Fruit fly (Drosophila melanogaster) whole organism, embryonic: ENCODE results near the gene CG9643.
A peak's percentile ranks its signal among the peaks of the same experiment; 100 is the strongest.

ENCODE experiments used
- BEAF-32 ChIP-seq: fragments of 200-800 bp; sonication (Bioruptor generic); optimal IDR thresholded peaks from 3 replicates; lab custom pipeline; 2017; ENCODE audit warnings: missing biosample characterization, missing genetic modification characterization, mild to moderate bottlenecking, moderate library complexity, missing genetic modification reagents
- CG11504 ChIP-seq: fragments of 200-800 bp; sonication (Bioruptor generic); optimal IDR thresholded peaks from 3 replicates; lab custom pipeline; 2019; ENCODE audit warnings: missing biosample characterization, mild to moderate bottlenecking, missing genetic modification characterization, moderate library complexity
- CG12071 ChIP-seq: fragments of 200-800 bp; sonication (Bioruptor generic); optimal IDR thresholded peaks from 3 replicates; lab custom pipeline; 2018; ENCODE audit warnings: missing biosample characterization, mild to moderate bottlenecking, missing genetic modification characterization
- CG12236 ChIP-seq: fragments of 200-800 bp; sonication (Bioruptor generic); optimal IDR thresholded peaks from 2 replicates; lab custom pipeline; 2016; ENCODE audit warnings: missing biosample characterization, missing genetic modification characterization
- CG12391 ChIP-seq: fragments of 200-800 bp; sonication (Bioruptor generic); optimal IDR thresholded peaks from 3 replicates; lab custom pipeline; 2018; ENCODE audit warnings: missing biosample characterization, mild to moderate bottlenecking, missing genetic modification characterization, moderate library complexity
- CG12744 ChIP-seq: fragments of 200-800 bp; sonication (Bioruptor generic); optimal IDR thresholded peaks from 2 replicates; lab custom pipeline; 2016; ENCODE audit warnings: missing biosample characterization, missing genetic modification characterization
- CG12942 ChIP-seq: fragments of 200-800 bp; sonication (Bioruptor generic); optimal IDR thresholded peaks from 3 replicates; lab custom pipeline; 2016; ENCODE audit warnings: missing biosample characterization, missing genetic modification characterization
- CG13123 ChIP-seq: fragments of 200-800 bp; sonication (Bioruptor generic); optimal IDR thresholded peaks from 2 replicates; lab custom pipeline; 2016; ENCODE audit warnings: missing biosample characterization, missing genetic modification characterization
- CG13894 ChIP-seq: fragments of 200-800 bp; sonication (Bioruptor generic); optimal IDR thresholded peaks from 3 replicates; lab custom pipeline; 2018; ENCODE audit warnings: missing biosample characterization, mild to moderate bottlenecking, missing genetic modification characterization, moderate library complexity
- CG15269 ChIP-seq: fragments of 200-800 bp; sonication (Bioruptor generic); optimal IDR thresholded peaks from 2 replicates; lab custom pipeline; 2018; ENCODE audit warnings: missing biosample characterization, mild to moderate bottlenecking, missing genetic modification characterization, moderate library complexity
- CG15479 ChIP-seq: fragments of 200-800 bp; sonication (Bioruptor generic); optimal IDR thresholded peaks from 3 replicates; lab custom pipeline; 2019; ENCODE audit warnings: missing biosample characterization, mild to moderate bottlenecking, missing genetic modification characterization, moderate library complexity
- CG15514 ChIP-seq: fragments of 200-800 bp; sonication (Bioruptor generic); optimal IDR thresholded peaks from 3 replicates; lab custom pipeline; 2017; ENCODE audit warnings: missing biosample characterization, missing genetic modification characterization, mild to moderate bottlenecking, moderate library complexity, missing genetic modification reagents
- CG1792 ChIP-seq: fragments of 200-800 bp; sonication (Bioruptor generic); optimal IDR thresholded peaks from 2 replicates; lab custom pipeline; 2016; ENCODE audit warnings: missing biosample characterization, missing genetic modification characterization
- CG18619 ChIP-seq: fragments of 200-800 bp; sonication (Bioruptor generic); optimal IDR thresholded peaks from 3 replicates; lab custom pipeline; 2017; ENCODE audit warnings: missing biosample characterization, mild to moderate bottlenecking, missing genetic modification characterization
- CG18764 ChIP-seq: fragments of 200-800 bp; sonication (Bioruptor generic); optimal IDR thresholded peaks from 3 replicates; lab custom pipeline; 2016; ENCODE audit warnings: missing biosample characterization, missing genetic modification characterization
- CG33213 ChIP-seq: fragments of 200-800 bp; sonication (Bioruptor generic); optimal IDR thresholded peaks from 3 replicates; lab custom pipeline; 2016; ENCODE audit warnings: missing biosample characterization, missing genetic modification characterization
- CG3995 ChIP-seq: fragments of 200-800 bp; sonication (Bioruptor generic); optimal IDR thresholded peaks from 3 replicates; lab custom pipeline; 2016; ENCODE audit warnings: missing biosample characterization, missing genetic modification characterization
- CG6175 ChIP-seq: fragments of 200-800 bp; sonication (Bioruptor generic); IDR thresholded peaks from 3 replicates; pipeline ENCODE4 v1.3.6; 2022; ENCODE audit warnings: missing biosample characterization, missing genetic modification characterization
- CG7271 ChIP-seq: fragments of 200-800 bp; sonication (Bioruptor generic); optimal IDR thresholded peaks from 2 replicates; lab custom pipeline; 2018; ENCODE audit warnings: missing biosample characterization, mild to moderate bottlenecking, missing genetic modification characterization, moderate library complexity
- CG9876 ChIP-seq: fragments of 200-800 bp; sonication (Bioruptor generic); optimal IDR thresholded peaks from 2 replicates; lab custom pipeline; 2016; ENCODE audit warnings: missing biosample characterization, missing genetic modification characterization
- Chrac-16 ChIP-seq: fragments of 200-800 bp; sonication (Bioruptor generic); optimal IDR thresholded peaks from 3 replicates; lab custom pipeline; 2016; ENCODE audit warnings: missing biosample characterization, missing genetic modification characterization
- Doc2 ChIP-seq: fragments of 200-800 bp; sonication (Bioruptor generic); IDR thresholded peaks from 2 replicates; pipeline ENCODE4 v1.3.6; 2022; ENCODE audit warnings: missing biosample characterization, missing genetic modification characterization
- Drgx ChIP-seq: fragments of 200-800 bp; sonication (Bioruptor generic); IDR thresholded peaks from 2 replicates; pipeline ENCODE4 v1.3.6; 2022; ENCODE audit warnings: missing biosample characterization, missing genetic modification characterization
- Mad ChIP-seq: fragments of 200-800 bp; sonication (Bioruptor generic); optimal IDR thresholded peaks from 2 replicates; lab custom pipeline; 2016; ENCODE audit warnings: missing biosample characterization, missing genetic modification characterization
- Max ChIP-seq: fragments of 200-800 bp; sonication (Bioruptor generic); optimal IDR thresholded peaks from 2 replicates; lab custom pipeline; 2016; ENCODE audit warnings: missing biosample characterization, mild to moderate bottlenecking, missing genetic modification characterization
- Pdp1 ChIP-seq, 2 experiments: fragments of 200-800 bp; sonication (Bioruptor generic); optimal IDR thresholded peaks; 3 replicates each; lab custom pipeline; 2016; ENCODE audit warnings: missing biosample characterization in 2 of 2, missing genetic modification characterization in 2 of 2, mild to moderate bottlenecking in 1 of 2, moderate library complexity in 1 of 2
- Rfx ChIP-seq: fragments of 200-800 bp; sonication (Bioruptor generic); IDR thresholded peaks from 2 replicates; pipeline ENCODE4 v1.3.6; 2022; ENCODE audit warnings: missing biosample characterization, missing genetic modification characterization
- Sox102F ChIP-seq: fragments of 200-800 bp; sonication (Bioruptor generic); optimal IDR thresholded peaks from 2 replicates; lab custom pipeline; 2018; ENCODE audit warnings: missing biosample characterization, mild to moderate bottlenecking, missing genetic modification characterization, moderate library complexity
- Stat92E ChIP-seq, 3 experiments: fragments of >200 bp in 2 of 3; fragments of 200-800 bp in 1 of 3; sonication (Bioruptor generic) in 1 of 3; optimal IDR thresholded peaks; 2 replicates each; lab custom pipeline; 2017 to 2019; ENCODE audit warnings: missing biosample characterization in 3 of 3, missing genetic modification characterization in 3 of 3, mild to moderate bottlenecking in 1 of 3, moderate library complexity in 1 of 3
- bowl ChIP-seq: fragments of 200-800 bp; sonication (Bioruptor generic); IDR thresholded peaks from 2 replicates; pipeline ENCODE4 v1.3.6; 2022; ENCODE audit warnings: missing biosample characterization, missing genetic modification characterization
- cas ChIP-seq: fragments of 200-800 bp; sonication (Bioruptor generic); IDR thresholded peaks from 2 replicates; pipeline ENCODE4 v1.3.6; 2022; ENCODE audit warnings: missing biosample characterization, missing genetic modification characterization
- cato ChIP-seq: fragments of 200-800 bp; sonication (Bioruptor generic); optimal IDR thresholded peaks from 2 replicates; lab custom pipeline; 2016; ENCODE audit warnings: missing biosample characterization, missing genetic modification characterization, borderline replicate concordance
- dati ChIP-seq: fragments of 200-800 bp; sonication (Bioruptor generic); IDR thresholded peaks from 2 replicates; pipeline ENCODE4 v1.3.6; 2022; ENCODE audit warnings: missing biosample characterization, missing genetic modification characterization
- fd102C ChIP-seq: fragments of 200-800 bp; sonication (Bioruptor generic); optimal IDR thresholded peaks from 2 replicates; lab custom pipeline; 2018; ENCODE audit warnings: missing biosample characterization, mild to moderate bottlenecking, missing genetic modification characterization, moderate library complexity
- gcm2 ChIP-seq: fragments of 200-800 bp; sonication (Bioruptor generic); optimal IDR thresholded peaks from 2 replicates; lab custom pipeline; 2016; ENCODE audit warnings: missing biosample characterization, missing genetic modification characterization
- grn ChIP-seq: fragments of 200-800 bp; sonication (Bioruptor generic); optimal IDR thresholded peaks from 3 replicates; lab custom pipeline; 2017; ENCODE audit warnings: missing biosample characterization, missing genetic modification characterization
- luna ChIP-seq: fragments of 200-800 bp; sonication (Bioruptor generic); optimal IDR thresholded peaks from 2 replicates; lab custom pipeline; 2016; ENCODE audit warnings: missing biosample characterization, missing genetic modification characterization
- odd ChIP-seq: fragments of 200-800 bp; sonication (Bioruptor generic); optimal IDR thresholded peaks from 2 replicates; lab custom pipeline; 2017; ENCODE audit warnings: missing biosample characterization, mild to moderate bottlenecking, missing genetic modification characterization
- run ChIP-seq: fragments of 200-800 bp; sonication (Bioruptor generic); optimal IDR thresholded peaks from 3 replicates; lab custom pipeline; 2018; ENCODE audit warnings: missing biosample characterization, mild to moderate bottlenecking, missing genetic modification characterization
- seq ChIP-seq: fragments of 200-800 bp; sonication (Bioruptor generic); IDR thresholded peaks from 2 replicates; pipeline ENCODE4 v1.3.6; 2022; ENCODE audit warnings: missing biosample characterization, missing genetic modification characterization
- shn ChIP-seq: fragments of 200-800 bp; sonication (Bioruptor generic); optimal IDR thresholded peaks from 3 replicates; lab custom pipeline; 2016; ENCODE audit warnings: missing biosample characterization, missing genetic modification characterization
- tio ChIP-seq: fragments of 200-800 bp; sonication (Bioruptor generic); optimal IDR thresholded peaks from 2 replicates; lab custom pipeline; 2017; ENCODE audit warnings: missing biosample characterization, missing genetic modification characterization, inconsistent platforms
- tna ChIP-seq: fragments of 200-800 bp; sonication (Bioruptor generic); IDR thresholded peaks from 2 replicates; pipeline ENCODE4 v1.3.6; 2022; ENCODE audit warnings: missing biosample characterization, missing genetic modification characterization; ENCODE audit not compliant: partially characterized antibody
- vnd ChIP-seq: fragments of 200-800 bp; sonication (Bioruptor generic); IDR thresholded peaks from 3 replicates; pipeline ENCODE4 v1.3.6; 2022; ENCODE audit warnings: missing biosample characterization, missing genetic modification characterization; ENCODE audit not compliant: partially characterized antibody
- zen2 ChIP-seq: fragments of 200-800 bp; sonication (Bioruptor generic); IDR thresholded peaks from 3 replicates; pipeline ENCODE4 v1.3.6; 2022; ENCODE audit warnings: missing biosample characterization, missing genetic modification characterization; ENCODE audit not compliant: partially characterized antibody

CG9643 gene

DNA sequence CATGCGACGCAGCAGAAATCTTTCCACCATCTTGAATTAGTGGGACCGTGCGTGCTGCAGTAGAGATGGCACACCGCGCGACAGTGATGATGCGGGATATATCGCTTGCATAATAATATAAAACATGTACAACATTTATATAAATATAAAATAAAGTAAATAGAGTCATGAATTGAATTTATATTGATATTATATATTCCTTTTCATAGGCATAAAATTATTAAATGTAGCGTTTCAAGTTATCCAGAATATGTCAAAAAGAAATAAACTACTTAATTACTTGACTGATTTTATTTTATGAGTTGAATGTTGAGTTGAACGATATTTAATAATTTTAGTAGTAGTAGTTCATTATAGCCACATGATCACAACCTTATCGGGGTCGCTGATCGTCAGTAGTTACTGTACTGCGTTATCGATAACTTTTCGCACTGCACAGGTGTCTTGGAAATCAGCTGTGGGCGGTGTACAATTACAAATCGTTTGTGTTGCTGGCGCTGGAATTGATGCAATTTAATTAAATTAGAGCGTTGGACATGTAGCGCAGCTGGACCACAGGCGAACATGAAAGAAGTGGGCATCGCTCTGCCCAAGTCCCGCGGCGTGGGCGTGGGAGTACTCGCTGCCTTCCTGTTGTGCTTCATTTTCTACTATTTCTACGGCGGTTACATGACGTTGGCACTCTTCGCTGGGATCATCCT is 8.7 kb upstream of the CG9643 start, which contains the start of the genes Chd1 and Bem46 (continued):
- no peak for TF ChIP-seq Sox102F
- peak; percentile 84 for TF ChIP-seq Rfx (GFP tag; lab: Robert Waterston, UW)
- 0 out of 3 replicates have a peak, but pooled peaks have one; percentile 27 for TF ChIP-seq zen2 (GFP tag; lab: Robert Waterston, UW)
- TF ChIP-seq, all 482 proteins: peak for 353

DNA sequence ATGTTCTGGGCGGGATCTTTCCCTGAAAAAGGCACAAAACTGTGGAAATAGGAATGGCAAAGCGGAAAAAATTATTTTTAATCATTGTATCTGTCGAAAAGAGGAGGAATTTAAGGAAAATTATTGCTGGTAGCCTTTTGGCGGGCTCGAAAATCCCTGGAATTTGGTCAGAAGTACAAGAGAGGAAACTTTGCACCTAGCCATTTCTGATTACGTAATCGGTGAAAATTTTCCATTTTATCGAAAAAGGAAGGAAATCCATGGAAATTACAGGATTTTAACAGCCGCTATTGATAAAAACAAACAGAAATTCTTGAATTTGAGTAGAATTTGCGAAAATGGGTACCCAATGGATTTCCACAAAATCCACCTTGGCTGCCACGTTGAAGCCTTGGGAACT is 7.7 kb upstream of the CG9643 start:
- TF ChIP-seq CG33213 (GFP tag; lab: Kevin White, UChicago) (no peak), Pdp1 (GFP tag; optimal IDR thresholded peaks at IDR 0.05; lab: Kevin White, UChicago) (peak in 1 of 2 experiments; percentile 92)

DNA sequence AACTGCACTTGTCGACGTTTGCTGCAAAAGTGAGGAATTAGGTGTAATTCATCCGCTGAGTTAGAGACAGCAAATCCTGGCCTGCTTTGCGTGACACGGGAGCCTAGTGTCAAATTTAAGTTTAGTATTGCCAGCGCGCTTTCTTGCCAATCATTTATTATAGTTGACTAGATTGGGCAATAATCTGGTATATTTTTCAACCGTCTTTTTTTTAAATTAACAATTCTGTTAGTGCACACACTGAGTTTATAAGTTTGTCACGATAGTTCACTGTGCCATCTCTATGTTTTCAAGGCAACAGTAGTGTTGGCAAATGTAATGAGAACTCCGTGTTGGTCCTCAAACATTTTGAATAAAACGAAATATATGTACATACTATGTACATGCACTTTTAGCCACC is 2.3 kb downstream of the CG9643 start, which contains the start of the genes CG9641 and CG3165:
Gene CG9641, minus strand, starts transcription at position 34 of the 400 bp plus-strand sequence.
Gene CG3165, plus strand, starts transcription at position 294 of the 400 bp plus-strand sequence.
- TF ChIP-seq Drgx (GFP tag; lab: Robert Waterston, UW) (peak; percentile 77), CG12236 (GFP tag; lab: Kevin White, UChicago) (peak; percentile 74), CG6175 (no peak), cas (GFP tag; lab: Robert Waterston, UW) (peak; percentile 63), bowl (no peak), CG7271 (peak; percentile 37), Sox102F (no peak), fd102C (GFP tag; lab: Kevin White, UChicago) (no peak), CG12942 (peak; percentile 85), tio (no peak), tna (GFP tag; lab: Robert Waterston, UW) (peak; percentile 90), CG12391 (tag; lab: Kevin White, UChicago) (peak; percentile 87), CG12744 (GFP tag; lab: Kevin White, UChicago) (peak; percentile 56), Stat92E (GFP tag; optimal IDR thresholded peaks at IDR 0.05; lab: Kevin White, UChicago) (peak in 1 of 3 experiments; percentile 74), Max (GFP tag; lab: Kevin White, UChicago) (peak; percentile 84), dati (GFP tag; lab: Robert Waterston, UW) (no peak), BEAF-32 (GFP tag; lab: Kevin White, UChicago) (peak; percentile 95), CG15514 (GFP tag; lab: Kevin White, UChicago) (peak; percentile 74), run (peak; percentile 20), CG9876 (GFP tag; lab: Kevin White, UChicago) (peak; percentile 53), luna (GFP tag; lab: Kevin White, UChicago) (peak; percentile 44), gcm2 (GFP tag; lab: Kevin White, UChicago) (peak; percentile 76), CG15479 (no peak), CG3995 (GFP tag; lab: Kevin White, UChicago) (peak; percentile 61), grn (GFP tag; lab: Kevin White, UChicago) (no peak), odd (no peak), CG13894 (peak; percentile 86), CG12071 (GFP tag; lab: Kevin White, UChicago) (peak; percentile 29), cato (GFP tag; lab: Kevin White, UChicago) (peak; percentile 81), vnd (GFP tag; lab: Robert Waterston, UW) (peak; percentile 98), CG18764 (GFP tag; lab: Kevin White, UChicago) (peak; percentile 83), seq (GFP tag; lab: Robert Waterston, UW) (peak; percentile 69), shn (GFP tag; lab: Kevin White, UChicago) (peak; percentile 86), CG13123 (GFP tag; lab: Kevin White, UChicago) (peak; percentile 78), CG18619 (peak; percentile 77), CG15269 (tag; lab: Kevin White, UChicago) (no peak), Mad (GFP tag; lab: Kevin White, UChicago) (peak; percentile 88), CG1792 (peak; percentile 80), Doc2 (GFP tag; lab: Robert Waterston, UW) (no peak), CG11504 (tag; lab: Kevin White, UChicago) (no peak), Chrac-16 (GFP tag; lab: Kevin White, UChicago) (peak; percentile 87)
